Fruit fly (Drosophila melanogaster): ENCODE measurements around the gene Mfap1.

dm6 chr3L:1920943-1921342 lies 19.9 kb upstream of the Mfap1 start, which contains the start of gene Dbx:
- TF ChIP-seq psq (optimal IDR thresholded peaks at IDR 0.05) (no peak), Myc (optimal IDR thresholded peaks at IDR 0.05) (no peak), ttk (optimal IDR thresholded peaks at IDR 0.05) (no peak), h (optimal IDR thresholded peaks at IDR 0.05) (no peak), insv (optimal IDR thresholded peaks at IDR 0.05) (no peak)

Measured in Kc167 (cell line).